Worm (Caenorhabditis elegans): ENCODE measurements around the gene npp-25.

DNA sequence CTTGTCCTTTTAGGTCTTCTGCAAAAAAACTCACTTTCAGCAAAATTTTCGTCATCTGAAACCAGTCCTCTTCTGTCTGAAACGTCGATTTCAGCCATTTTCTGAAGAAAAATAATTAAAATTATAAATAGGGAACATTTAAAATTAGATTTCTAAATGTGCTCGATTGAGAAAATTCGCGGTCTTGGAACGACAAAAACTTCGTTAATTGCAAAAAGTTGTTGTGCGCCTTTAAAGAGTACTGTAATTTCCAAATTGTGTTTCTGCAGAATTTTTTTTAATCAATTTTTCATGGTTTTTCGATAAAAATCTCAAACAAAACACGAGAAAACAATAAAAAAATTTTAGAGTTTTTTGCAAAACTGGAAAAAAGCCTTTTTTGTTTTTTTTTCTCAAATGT is 41.1 kb upstream of the npp-25 start, which contains the start of gene ttm-1:
- TF ChIP-seq dmd-4 (tag; optimal IDR thresholded peaks at IDR 0.05; ENCODE audit: borderline replicate concordance) (no peak), ets-4 (tag; optimal IDR thresholded peaks at IDR 0.05) (no peak), rnt-1 (tag; optimal IDR thresholded peaks at IDR 0.05) (no peak), unc-86 (tag; optimal IDR thresholded peaks at IDR 0.05) (no peak), ceh-14 (tag; optimal IDR thresholded peaks at IDR 0.05) (no peak), elt-4 (tag; optimal IDR thresholded peaks at IDR 0.05) (no peak), npax-4 (tag; optimal IDR thresholded peaks at IDR 0.05) (no peak), ceh-34 (tag; optimal IDR thresholded peaks at IDR 0.05) (no peak), fkh-10 (GFP tag; optimal IDR thresholded peaks at IDR 0.05) (no peak), hlh-30 (tag; optimal IDR thresholded peaks at IDR 0.05; ENCODE audit: insufficient read depth) (no peak), elt-2 (tag; optimal IDR thresholded peaks at IDR 0.05) (no peak), hlh-6 (tag; optimal IDR thresholded peaks at IDR 0.05) (no peak), sox-2 (GFP tag; IDR thresholded peaks at IDR 0.05) (no peak), ref-2 (tag; optimal IDR thresholded peaks at IDR 0.05) (no peak)
